Worm (Caenorhabditis elegans) whole organism, L3 larva: ENCODE data around the gene K09H11.4.

Source experiments
- ceh-82 ChIP-seq: fragments of 150-350 bp; optimal IDR thresholded peaks from 2 replicates; lab custom pipeline; 2014; ENCODE audit warnings: missing biosample characterization, missing genetic modification characterization
- egl-27 ChIP-seq: sonication (generic microtip); optimal IDR thresholded peaks from 4 replicates; lab custom pipeline; 2017; ENCODE audit warnings: missing biosample characterization, missing genetic modification reagents, missing genetic modification characterization
- jun-1 ChIP-seq: fragments of 150-350 bp; optimal IDR thresholded peaks from 2 replicates; lab custom pipeline; 2014; ENCODE audit warnings: missing biosample characterization, missing genetic modification reagents, missing genetic modification characterization
- lsy-12 ChIP-seq: sonication (generic microtip); optimal IDR thresholded peaks from 2 replicates; lab custom pipeline; 2016; ENCODE audit warnings: mild to moderate bottlenecking, missing genetic modification characterization, missing compliant biosample characterization
- mdl-1 ChIP-seq: fragments of 150-350 bp; optimal IDR thresholded peaks from 2 replicates; lab custom pipeline; 2014; ENCODE audit warnings: missing biosample characterization, missing genetic modification characterization
- nhr-12 ChIP-seq: fragments of 150-350 bp; optimal IDR thresholded peaks from 2 replicates; lab custom pipeline; 2014; ENCODE audit warnings: missing biosample characterization, missing genetic modification characterization
- nhr-25 ChIP-seq: sonication (generic microtip); optimal IDR thresholded peaks from 2 replicates; lab custom pipeline; 2017; ENCODE audit warnings: missing biosample characterization, missing genetic modification characterization
- nhr-76 ChIP-seq: fragments of 150-350 bp; sonication (generic microtip); optimal IDR thresholded peaks from 5 replicates; lab custom pipeline; 2014; ENCODE audit warnings: missing biosample characterization, missing genetic modification characterization
- sea-2 ChIP-seq: fragments of 150-350 bp; sonication (generic microtip); optimal IDR thresholded peaks from 4 replicates; lab custom pipeline; 2014; ENCODE audit warnings: missing biosample characterization, missing genetic modification reagents, missing genetic modification characterization
- snpc-4 ChIP-seq: fragments of 150-350 bp; optimal IDR thresholded peaks from 2 replicates; lab custom pipeline; 2014; ENCODE audit warnings: missing biosample characterization, missing genetic modification characterization
- unc-39 ChIP-seq: sonication (generic microtip); optimal IDR thresholded peaks from 4 replicates; lab custom pipeline; 2017; ENCODE audit warnings: missing biosample characterization, missing genetic modification characterization
- ztf-11 ChIP-seq: fragments of 150-350 bp; optimal IDR thresholded peaks from 2 replicates; lab custom pipeline; 2014; ENCODE audit warnings: missing biosample characterization, missing genetic modification characterization

DNA sequence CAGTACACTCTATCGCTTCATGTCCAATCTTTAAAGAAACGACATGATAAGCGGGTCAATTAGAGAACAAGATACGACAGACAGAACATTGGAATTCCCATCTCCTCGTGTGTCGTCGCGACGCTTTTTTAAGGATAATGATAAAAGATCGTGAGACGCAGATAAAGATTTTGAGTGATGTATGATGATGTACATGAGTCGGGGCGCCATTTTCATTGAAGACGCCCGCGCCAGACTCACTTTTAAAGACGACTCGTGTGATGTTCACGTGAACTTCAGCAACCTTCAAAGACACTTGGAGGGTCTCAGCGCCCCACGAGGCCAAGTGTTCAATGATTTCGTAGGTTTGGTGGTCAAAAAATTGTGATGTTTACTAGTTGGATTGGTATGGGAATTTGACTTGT, 41.9 kb upstream of the K09H11.4 start:
- TF ChIP-seq nhr-12 (tag; lab: Kevin White, UChicago), result no peak
- TF ChIP-seq jun-1, result peak; percentile 56
- no peak for TF ChIP-seq sea-2 (GFP tag; lab: Kevin White, UChicago)
- no peak for TF ChIP-seq ztf-11 (tag; lab: Kevin White, UChicago)
- TF ChIP-seq mdl-1 (tag; lab: Kevin White, UChicago), result peak; percentile 7
- TF ChIP-seq nhr-76, result no peak
- no peak for TF ChIP-seq snpc-4
- TF ChIP-seq unc-39 (tag; lab: Kevin White, UChicago), result no peak
- TF ChIP-seq ceh-82, result no peak
- TF ChIP-seq nhr-25 (tag; lab: Kevin White, UChicago), result peak; percentile 62
- no peak for TF ChIP-seq lsy-12 (tag; lab: Kevin White, UChicago)
- peak; percentile 45 for TF ChIP-seq egl-27
